Worm (Caenorhabditis elegans): Measurements from ENCODE around the gene cln-3.3.
A peak's percentile ranks its signal among the peaks of the same experiment; 100 is the strongest.

cln-3.3 gene

ce11 chrV:8643093-8643492, 39.8 kb upstream of the cln-3.3 start, which contains the start of gene asp-13:
Gene asp-13, minus strand, starts transcription at chrV:8643193.
- TF ChIP-seq elt-1 (tag; optimal IDR thresholded peaks at IDR 0.05) = no peak
- TF ChIP-seq nhr-23 (tag; optimal IDR thresholded peaks at IDR 0.05) = no peak
- peak; percentile 38 for TF ChIP-seq fos-1 (tag; optimal IDR thresholded peaks at IDR 0.05)

DNA sequence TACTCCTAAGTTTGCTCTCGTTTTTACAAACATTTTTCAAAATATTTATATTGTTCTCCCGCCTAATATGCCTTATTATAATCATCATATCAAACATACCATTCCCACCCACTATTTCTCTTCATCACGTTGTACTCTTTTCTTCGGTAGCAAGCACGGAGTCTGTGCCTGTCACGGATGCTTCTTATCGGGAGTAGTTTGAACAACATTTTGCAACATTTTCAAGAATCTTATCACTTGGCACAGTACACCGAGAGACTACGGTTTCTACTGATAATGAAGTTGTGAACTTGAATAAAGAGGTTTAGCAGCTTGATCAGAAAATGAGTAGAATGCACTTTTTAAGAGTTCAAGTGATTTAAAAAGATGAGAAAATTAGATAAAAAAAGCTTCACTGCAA, 34.6 kb upstream of the cln-3.3 start:
- TF ChIP-seq nhr-25 (tag; optimal IDR thresholded peaks at IDR 0.05) (no peak), peb-1 (tag; optimal IDR thresholded peaks at IDR 0.05) (no peak), fos-1 (tag; optimal IDR thresholded peaks at IDR 0.05) (peak; percentile 98), sma-9 (GFP tag; optimal IDR thresholded peaks at IDR 0.05) (peak; percentile 70), sma-9 (tag; optimal IDR thresholded peaks at IDR 0.05) (no peak), crh-2 (tag; optimal IDR thresholded peaks at IDR 0.05) (peak; percentile 61), F13H6.1 (tag; optimal IDR thresholded peaks at IDR 0.05) (peak; percentile 61), sma-3 (GFP tag; optimal IDR thresholded peaks at IDR 0.05) (peak; percentile 19)

DNA sequence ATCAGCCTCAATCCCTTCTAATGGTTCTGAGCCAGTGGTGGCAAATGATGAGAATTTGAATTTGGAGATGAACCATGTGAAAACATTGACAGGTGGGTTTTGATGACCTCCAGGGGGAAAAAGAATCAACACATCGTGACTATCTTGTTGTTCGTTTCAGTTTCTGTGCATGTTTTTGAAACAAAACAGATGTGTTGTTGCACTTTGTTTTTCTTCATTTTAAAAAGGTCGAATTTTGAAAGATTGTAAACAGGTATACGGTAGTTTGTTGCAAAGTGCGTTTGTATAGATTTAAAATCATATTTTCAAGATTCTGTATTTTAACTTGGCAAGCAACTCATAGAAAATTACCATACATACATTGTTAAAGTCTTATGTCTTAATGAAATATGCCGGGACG, 32.5 kb upstream of the cln-3.3 start:
- TF ChIP-seq lin-11 (tag; optimal IDR thresholded peaks at IDR 0.05) (no peak), nhr-25 (tag; optimal IDR thresholded peaks at IDR 0.05) (peak; percentile 36)

- no peak for TF ChIP-seq dmd-4 (tag; optimal IDR thresholded peaks at IDR 0.05)
- no peak for TF ChIP-seq ztf-4 (tag; optimal IDR thresholded peaks at IDR 0.05)
- no peak for TF ChIP-seq unc-39 (tag; optimal IDR thresholded peaks at IDR 0.05)
- TF ChIP-seq crh-2 (tag; optimal IDR thresholded peaks at IDR 0.05) = peak; percentile 59
- peak; percentile 87 for TF ChIP-seq sma-9 (GFP tag; optimal IDR thresholded peaks at IDR 0.05)
- no peak for TF ChIP-seq sma-9 (tag; optimal IDR thresholded peaks at IDR 0.05)
- TF ChIP-seq ama-1 (optimal IDR thresholded peaks at IDR 0.05) = no peak
- peak; percentile 70 for TF ChIP-seq F13H6.1 (tag; optimal IDR thresholded peaks at IDR 0.05)
- TF ChIP-seq peb-1 (tag; optimal IDR thresholded peaks at IDR 0.05) = no peak
- no peak for TF ChIP-seq elt-1 (tag; optimal IDR thresholded peaks at IDR 0.05)
- no peak for TF ChIP-seq nhr-237 (tag; optimal IDR thresholded peaks at IDR 0.05)
- TF ChIP-seq lin-13 (GFP tag; optimal IDR thresholded peaks at IDR 0.05) = no peak
- no peak for TF ChIP-seq nhr-129 (tag; optimal IDR thresholded peaks at IDR 0.05)
- no peak for TF ChIP-seq aly-2 (tag; optimal IDR thresholded peaks at IDR 0.05)
- TF ChIP-seq snpc-4 (tag; optimal IDR thresholded peaks at IDR 0.05) = no peak
- TF ChIP-seq nhr-11 (tag; optimal IDR thresholded peaks at IDR 0.05) = no peak
- TF ChIP-seq nhr-21 (tag; optimal IDR thresholded peaks at IDR 0.05) = no peak
- no peak for TF ChIP-seq blmp-1 (tag; optimal IDR thresholded peaks at IDR 0.05; ENCODE audit: insufficient read depth)
- peak; percentile 33 for TF ChIP-seq sma-3 (GFP tag; optimal IDR thresholded peaks at IDR 0.05)
- TF ChIP-seq nhr-12 (tag; optimal IDR thresholded peaks at IDR 0.05) = no peak
- TF ChIP-seq unc-62 (GFP tag; optimal IDR thresholded peaks at IDR 0.05) = no peak
- TF ChIP-seq nhr-23 (tag; optimal IDR thresholded peaks at IDR 0.05) = no peak
- no peak for TF ChIP-seq sem-4 (tag; optimal IDR thresholded peaks at IDR 0.05)
- no peak for TF ChIP-seq C34F6.9 (tag; optimal IDR thresholded peaks at IDR 0.05)
- TF ChIP-seq nhr-6 (tag; optimal IDR thresholded peaks at IDR 0.05) = no peak
- TF ChIP-seq lin-11 (tag; optimal IDR thresholded peaks at IDR 0.05) = no peak
- TF ChIP-seq mdl-1 (tag; optimal IDR thresholded peaks at IDR 0.05) = no peak
- TF ChIP-seq lin-39 (tag; optimal IDR thresholded peaks at IDR 0.05) = no peak
- TF ChIP-seq fos-1 (tag; optimal IDR thresholded peaks at IDR 0.05) = peak; percentile 98
- peak; percentile 93 for TF ChIP-seq skn-1 (tag; optimal IDR thresholded peaks at IDR 0.05)
- TF ChIP-seq gmeb-1 (tag; optimal IDR thresholded peaks at IDR 0.05) = peak; percentile 12
- no peak for TF ChIP-seq nhr-25 (tag; optimal IDR thresholded peaks at IDR 0.05)
- no peak for TF ChIP-seq nhr-77 (tag; optimal IDR thresholded peaks at IDR 0.05)
- peak in 1 of 2 experiments; percentile 1 for TF ChIP-seq lsy-2 (tag; optimal IDR thresholded peaks at IDR 0.05)
- no peak for TF ChIP-seq egl-27 (tag; optimal IDR thresholded peaks at IDR 0.05)
- TF ChIP-seq alr-1 (tag; optimal IDR thresholded peaks at IDR 0.05) = no peak
- TF ChIP-seq elt-3 (tag; optimal IDR thresholded peaks at IDR 0.05) = no peak
- TF ChIP-seq mab-5 (tag; optimal IDR thresholded peaks at IDR 0.05) = no peak
- TF ChIP-seq ztf-11 (tag; optimal IDR thresholded peaks at IDR 0.05) = no peak
- no peak for TF ChIP-seq ceh-82 (tag; optimal IDR thresholded peaks at IDR 0.05)
Observed at ce11 chrV:8651007-8651711, 31.7 kb upstream of the cln-3.3 start.
